Worm (Caenorhabditis elegans) whole organism, L4/young adult: Measurements from ENCODE around the gene sup-36.
A peak's percentile ranks its signal among the peaks of the same experiment; 100 is the strongest.
"Not testable (repeated sequence)": the region's sequence is repeated elsewhere in the genome, so short reads cannot be mapped to it uniquely, and the experiment has no call there.

ENCODE experiments used
- W03F9.2 ChIP-seq: fragments of 150-350 bp; optimal IDR thresholded peaks from 2 replicates; lab custom pipeline; 2014; ENCODE audit warnings: missing biosample characterization, missing genetic modification characterization
- dao-5 ChIP-seq: sonication (generic microtip); optimal IDR thresholded peaks from 2 replicates; lab custom pipeline; 2016; ENCODE audit warnings: missing genotype, missing genetic modification characterization, moderate library complexity, missing compliant biosample characterization
- him-1 ChIP-seq: sonication (generic microtip); optimal IDR thresholded peaks from 2 replicates; lab custom pipeline; 2016; ENCODE audit warnings: missing genotype, missing genetic modification reagents, missing genetic modification characterization, missing compliant biosample characterization

The sup-36 gene

DNA sequence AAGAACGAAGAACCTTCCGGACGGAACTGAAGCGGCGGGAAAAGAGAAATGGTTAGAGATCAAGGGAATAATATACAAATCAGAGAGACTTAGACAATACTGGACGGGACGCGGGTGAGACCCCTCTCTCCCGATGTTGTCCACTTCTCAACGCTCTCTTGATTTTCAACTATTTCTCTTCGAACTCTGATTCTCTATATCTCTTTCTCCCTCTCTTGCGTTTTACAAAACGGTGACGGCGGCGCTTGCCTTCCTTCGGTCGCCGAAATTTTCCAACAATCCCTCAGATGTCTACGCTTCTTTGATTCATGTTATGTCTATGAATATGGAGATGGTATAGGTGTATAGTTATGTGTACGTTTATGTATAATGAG, 24.8 kb upstream of the sup-36 start:
- TF ChIP-seq dao-5 (tag; lab: Kevin White, UChicago) (no peak), W03F9.2 (tag; lab: Kevin White, UChicago) (no peak), him-1 (tag; lab: Kevin White, UChicago) (no peak)

DNA sequence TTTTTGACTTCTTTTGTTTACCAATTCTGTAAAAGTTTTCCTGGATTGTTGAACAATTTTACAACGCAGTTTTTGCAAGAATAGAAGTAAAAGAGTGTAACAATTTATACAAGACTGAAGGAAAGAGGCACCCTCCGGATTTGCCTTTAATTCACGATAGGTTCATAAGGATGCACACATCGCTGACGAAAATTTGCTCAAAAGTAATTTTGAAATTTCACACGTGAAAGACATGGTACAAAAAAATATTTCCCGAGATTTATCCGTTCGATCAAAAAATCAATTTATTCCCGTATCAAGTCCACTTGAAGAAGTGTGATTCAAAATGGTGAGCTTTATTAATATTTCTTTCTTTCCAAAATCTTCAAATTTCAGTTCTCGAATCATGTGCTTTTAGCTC, 23.6 kb upstream of the sup-36 start, which contains the start of gene C43G2.3:
TSS of gene C43G2.3 (plus strand) at position 301 of the 400 bp plus-strand sequence.
- TF ChIP-seq him-1 (tag; lab: Kevin White, UChicago) (no peak), dao-5 (tag; lab: Kevin White, UChicago) (no peak), W03F9.2 (tag; lab: Kevin White, UChicago) (no peak)

DNA sequence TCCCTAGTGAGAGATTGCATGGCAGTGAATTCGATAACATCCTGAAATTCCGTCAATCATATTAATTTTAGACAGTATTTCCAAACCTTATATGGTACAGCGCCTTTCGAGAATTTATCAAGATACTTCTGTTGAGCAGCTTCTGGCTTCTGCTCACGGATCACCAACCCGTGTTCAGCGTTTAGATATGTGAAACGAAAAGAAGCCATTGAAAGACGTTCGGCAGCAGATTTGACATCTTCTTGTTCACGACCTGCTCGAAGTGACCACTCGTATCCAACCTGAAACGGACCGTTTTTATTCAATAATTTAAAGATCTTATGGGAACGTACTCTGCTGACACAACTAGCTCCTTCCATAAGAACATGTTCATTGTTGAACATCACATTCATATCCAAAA, 19.8 kb upstream of the sup-36 start:
- no peak for TF ChIP-seq W03F9.2 (tag; lab: Kevin White, UChicago)
- TF ChIP-seq him-1 (tag; lab: Kevin White, UChicago): no peak
- no peak for TF ChIP-seq dao-5 (tag; lab: Kevin White, UChicago)

DNA sequence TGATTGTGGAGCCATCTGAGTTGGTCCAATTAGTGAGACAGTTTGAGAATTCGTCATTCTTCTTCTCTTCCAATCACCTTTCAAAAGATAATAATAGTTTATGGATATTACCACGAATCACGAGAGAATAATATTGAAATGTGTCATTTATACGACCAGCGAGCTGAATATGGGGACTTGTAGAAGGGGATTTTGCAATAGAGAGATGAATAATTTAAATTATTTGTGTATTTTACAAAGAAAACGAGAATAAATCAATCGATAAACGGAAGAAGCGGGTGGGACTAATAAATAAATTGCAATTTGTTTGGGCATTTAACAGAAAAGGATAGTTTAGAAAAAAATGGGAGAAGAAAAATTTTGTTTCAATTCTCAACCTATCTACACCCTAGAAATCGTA, 18.9 kb upstream of the sup-36 start, which contains the start of gene odr-8:
TSS of gene odr-8 (minus strand) at position 101 of the 400 bp plus-strand sequence.
- no peak for TF ChIP-seq him-1 (tag; lab: Kevin White, UChicago)
- no peak for TF ChIP-seq W03F9.2 (tag; lab: Kevin White, UChicago)
- no peak for TF ChIP-seq dao-5 (tag; lab: Kevin White, UChicago)

DNA sequence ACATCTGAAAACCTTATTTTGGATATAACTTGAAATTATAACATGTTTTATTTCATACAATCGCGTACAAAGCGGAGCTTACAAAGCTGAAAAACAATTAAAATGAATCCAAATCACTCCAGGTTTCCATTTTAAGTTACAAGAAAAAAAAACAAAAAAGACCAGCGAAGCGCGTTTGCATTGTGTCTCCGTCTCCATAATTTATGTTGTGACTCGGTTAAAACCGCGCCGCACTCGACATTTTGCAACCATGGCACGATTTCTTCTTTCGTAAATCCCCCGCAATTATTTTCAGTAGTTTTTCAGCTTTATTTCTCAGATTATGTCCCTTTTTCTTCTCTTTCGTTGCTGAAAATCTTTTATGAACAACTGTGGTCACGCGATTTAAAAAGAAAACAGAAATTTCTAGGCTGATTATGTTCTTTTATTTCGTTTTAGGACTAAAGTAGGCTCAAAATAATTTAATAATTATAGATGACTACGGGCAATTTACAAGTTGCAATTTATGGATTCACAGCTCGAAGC, 16.0 kb upstream of the sup-36 start, which contains the start of the genes F38A5.2 and dnj-11:
TSS of gene F38A5.2 (minus strand) at position 4 of the 525 bp plus-strand sequence.
TSS of gene dnj-11 (plus strand) at position 475 of the 525 bp plus-strand sequence.
- TF ChIP-seq him-1 (tag; lab: Kevin White, UChicago): peak; percentile 27
- TF ChIP-seq dao-5 (tag; lab: Kevin White, UChicago): no peak
- peak; percentile 92 for TF ChIP-seq W03F9.2 (tag; lab: Kevin White, UChicago)

DNA sequence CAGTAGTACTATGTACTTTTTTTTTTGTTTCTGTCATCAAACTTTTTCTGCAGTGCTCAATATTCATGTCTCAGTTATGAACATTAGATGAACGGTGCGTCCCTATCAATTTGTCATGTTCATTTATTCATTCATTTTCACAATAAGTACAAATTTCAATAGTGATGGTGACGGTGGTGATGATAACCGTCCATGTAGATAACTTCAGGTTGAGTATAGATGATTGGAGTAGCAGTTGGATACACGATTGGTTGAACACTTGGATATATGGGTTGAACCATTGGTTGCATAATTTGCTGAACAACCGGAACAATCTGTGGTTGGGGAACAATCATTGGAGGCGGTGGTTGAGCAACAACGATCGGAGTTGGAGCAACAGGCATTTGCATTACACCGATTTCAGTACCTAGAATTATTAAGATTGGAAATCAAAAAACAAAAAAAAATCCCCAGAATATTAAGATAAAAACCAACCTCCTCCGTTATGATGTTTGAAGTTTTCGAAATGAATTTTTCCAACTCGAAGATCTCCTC, 13.3 kb upstream of the sup-36 start:
- no peak for TF ChIP-seq W03F9.2 (tag; lab: Kevin White, UChicago)
- no peak for TF ChIP-seq dao-5 (tag; lab: Kevin White, UChicago)
- TF ChIP-seq him-1 (tag; lab: Kevin White, UChicago): no peak

DNA sequence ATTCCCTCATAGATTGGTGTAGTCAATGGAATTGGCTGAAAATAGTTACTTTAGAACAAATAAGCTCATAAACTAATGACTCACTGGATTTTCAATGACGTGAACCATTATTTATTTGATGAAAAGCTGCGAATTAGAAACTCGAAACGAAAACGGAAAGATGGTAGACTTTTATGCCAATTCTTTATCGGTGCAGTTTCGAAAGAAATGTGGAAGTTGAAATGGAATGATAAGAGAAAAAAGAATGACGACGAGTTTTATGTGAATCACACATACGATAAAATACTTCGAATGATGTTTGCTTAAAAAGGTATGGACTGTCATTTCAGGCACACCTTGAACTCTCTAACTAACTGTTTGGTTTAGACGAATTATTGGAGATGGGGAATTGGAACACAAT, 11.4 kb upstream of the sup-36 start, which contains the start of the genes lec-11 and irld-7:
TSS of gene lec-11 (minus strand) at position 126 of the 400 bp plus-strand sequence.
TSS of gene irld-7 (plus strand) at position 332 of the 400 bp plus-strand sequence.
- no peak for TF ChIP-seq him-1 (tag; lab: Kevin White, UChicago)
- TF ChIP-seq dao-5 (tag; lab: Kevin White, UChicago): no peak
- TF ChIP-seq W03F9.2 (tag; lab: Kevin White, UChicago): no peak

DNA sequence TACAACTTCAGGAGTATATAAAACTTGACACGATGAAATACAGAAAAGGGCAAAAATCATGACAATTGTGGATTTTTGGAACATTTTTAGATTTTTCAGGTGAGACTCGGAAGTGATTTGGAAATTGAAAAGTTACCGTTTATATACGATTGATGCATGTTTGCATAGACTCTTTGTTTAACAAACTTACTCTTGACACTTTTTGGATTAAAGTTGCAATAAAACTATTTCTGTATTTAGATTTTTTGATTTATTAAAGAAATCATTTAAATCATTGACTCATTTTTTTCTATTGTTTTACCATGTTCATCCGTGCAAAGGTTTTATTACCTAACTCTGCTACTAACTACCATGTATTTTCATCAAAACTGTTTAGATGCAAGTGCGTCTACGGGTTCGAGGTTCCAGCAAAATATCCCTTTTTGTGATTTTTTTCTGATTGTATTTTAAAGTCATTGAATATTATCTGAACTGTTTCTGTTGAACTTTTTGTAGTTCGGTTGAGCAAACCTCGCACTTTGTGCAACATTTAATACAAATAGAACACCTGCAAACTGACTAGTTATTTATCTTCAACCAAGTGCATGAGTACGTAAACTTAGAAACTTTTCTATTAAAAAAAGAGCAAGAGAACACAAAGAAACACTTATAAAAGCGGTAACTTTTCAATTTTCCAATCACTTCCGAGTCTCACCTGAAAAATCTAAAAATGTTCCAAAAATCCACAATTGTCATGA, 10.3 kb upstream of the sup-36 start, which contains the start of the genes nspb-1 and nspb-2:
TSS of gene nspb-1 (minus strand) at position 101 of the 737 bp plus-strand sequence.
TSS of gene nspb-2 (plus strand) at position 687 of the 737 bp plus-strand sequence.
- TF ChIP-seq W03F9.2, dao-5, him-1 (tag; lab: Kevin White, UChicago): not testable (repeated sequence)

DNA sequence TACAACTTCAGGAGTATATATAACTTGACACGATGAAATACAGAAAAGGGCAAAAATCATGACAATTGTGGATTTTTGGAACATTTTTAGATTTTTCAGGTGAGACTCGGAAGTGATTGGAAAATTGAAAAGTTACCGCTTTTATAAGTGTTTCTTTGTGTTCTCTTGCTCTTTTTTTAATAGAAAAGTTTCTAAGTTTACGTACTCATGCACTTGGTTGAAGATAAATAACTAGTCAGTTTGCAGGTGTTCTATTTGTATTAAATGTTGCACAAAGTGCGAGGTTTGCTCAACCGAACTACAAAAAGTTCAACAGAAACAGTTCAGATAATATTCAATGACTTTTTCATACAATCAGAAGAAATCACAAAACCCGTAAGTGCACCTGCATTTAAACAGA, 6.6 kb upstream of the sup-36 start, which contains the start of gene nspb-3:
TSS of gene nspb-3 (minus strand) at position 101 of the 400 bp plus-strand sequence.
- TF ChIP-seq W03F9.2, dao-5, him-1 (tag; lab: Kevin White, UChicago): not testable (repeated sequence)

DNA sequence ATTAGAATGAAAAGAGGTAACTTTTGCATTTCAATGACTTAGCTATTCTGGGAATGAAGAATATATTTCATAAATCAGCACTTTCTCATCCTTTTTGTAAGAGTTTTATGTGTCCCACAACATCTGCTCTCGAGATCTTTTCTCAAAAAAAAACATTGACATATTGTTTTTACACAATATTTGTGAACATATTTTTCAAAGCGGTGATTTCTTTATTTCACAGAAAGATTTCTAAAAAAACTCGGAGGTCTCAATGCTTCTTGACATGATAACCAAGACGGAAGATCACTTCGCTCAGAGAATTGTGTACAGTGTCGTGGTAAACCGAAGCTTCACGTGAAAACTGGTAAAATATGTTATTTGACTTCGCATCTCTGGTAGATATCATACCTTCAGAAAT, 5.6 kb upstream of the sup-36 start, which contains the start of gene F38A5.22:
TSS of gene F38A5.22 (minus strand) at position 29 of the 400 bp plus-strand sequence.
- no peak for TF ChIP-seq him-1 (tag; lab: Kevin White, UChicago)
- TF ChIP-seq W03F9.2 (tag; lab: Kevin White, UChicago): no peak
- TF ChIP-seq dao-5 (tag; lab: Kevin White, UChicago): no peak

DNA sequence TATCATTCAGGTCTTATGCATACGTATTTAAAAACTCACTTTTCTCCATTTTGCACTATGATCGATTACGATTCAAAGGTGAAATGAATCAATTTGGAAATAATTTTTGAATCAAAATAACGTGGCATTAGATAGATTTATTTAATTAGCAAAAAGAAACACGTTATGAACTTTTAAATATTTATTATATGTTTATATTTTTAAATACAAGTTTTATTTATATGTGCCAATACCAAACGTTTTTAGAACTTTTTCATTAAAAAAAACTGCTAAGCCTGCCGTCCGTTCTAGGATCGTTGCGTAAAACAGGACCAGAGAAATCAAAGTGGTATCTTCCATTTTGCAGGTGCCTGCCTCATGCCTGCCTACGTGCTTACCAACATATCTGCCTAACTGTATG, 4.2 kb upstream of the sup-36 start, which contains the start of gene F38A5.6:
TSS of gene F38A5.6 (minus strand) at position 101 of the 400 bp plus-strand sequence.
- TF ChIP-seq W03F9.2 (tag; lab: Kevin White, UChicago) (no peak), dao-5 (tag; lab: Kevin White, UChicago) (no peak), him-1 (tag; lab: Kevin White, UChicago) (no peak)

DNA sequence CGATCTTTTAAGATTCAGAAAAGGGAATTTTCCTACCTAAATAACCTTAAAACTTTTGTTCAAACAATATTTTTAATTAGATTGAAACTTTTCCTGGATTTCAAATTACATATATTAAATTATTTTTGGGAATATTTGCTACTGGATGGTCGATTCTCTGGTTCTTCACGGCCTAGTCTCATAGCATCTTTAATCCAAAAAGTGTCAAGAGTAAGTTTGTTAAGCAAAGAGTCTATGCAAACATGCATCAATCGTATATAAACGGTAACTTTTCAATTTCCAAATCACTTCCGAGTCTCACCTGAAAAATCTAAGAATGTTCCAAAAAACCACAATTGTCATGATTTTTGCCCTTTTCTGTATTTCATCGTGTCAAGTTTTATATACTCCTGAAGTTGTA, 3.6 kb upstream of the sup-36 start, which contains the start of gene nspb-4:
TSS of gene nspb-4 (plus strand) at position 301 of the 400 bp plus-strand sequence.
- not testable (repeated sequence) for TF ChIP-seq dao-5, W03F9.2, him-1 (tag; lab: Kevin White, UChicago)
